Fruit fly (Drosophila melanogaster) whole organism: ENCODE results near the gene CG46466.

Source experiments
- CG8478 ChIP-seq: fragments of >200 bp; optimal IDR thresholded peaks from 2 replicates; lab custom pipeline; 2018; ENCODE audit warnings: inconsistent platforms
- Dll ChIP-seq: fragments of >200 bp; optimal IDR thresholded peaks from 2 replicates; lab custom pipeline; 2017
- EcR ChIP-seq, 2 experiments: fragments of >200 bp; optimal IDR thresholded peaks; 2 replicates each; lab custom pipeline; 2017; ENCODE audit warnings: missing biosample characterization in 2 of 2, missing genetic modification characterization in 2 of 2, missing genetic modification reagents in 2 of 2
- pan ChIP-seq: fragments of >200 bp; optimal IDR thresholded peaks from 2 replicates; lab custom pipeline; 2017
- psq ChIP-seq: fragments of >200 bp; optimal IDR thresholded peaks from 2 replicates; lab custom pipeline; 2017
- usp ChIP-seq: fragments of >200 bp; optimal IDR thresholded peaks from 2 replicates; lab custom pipeline; 2017; ENCODE audit warnings: missing biosample characterization, missing genetic modification characterization, mixed read lengths

CG46466 gene

DNA sequence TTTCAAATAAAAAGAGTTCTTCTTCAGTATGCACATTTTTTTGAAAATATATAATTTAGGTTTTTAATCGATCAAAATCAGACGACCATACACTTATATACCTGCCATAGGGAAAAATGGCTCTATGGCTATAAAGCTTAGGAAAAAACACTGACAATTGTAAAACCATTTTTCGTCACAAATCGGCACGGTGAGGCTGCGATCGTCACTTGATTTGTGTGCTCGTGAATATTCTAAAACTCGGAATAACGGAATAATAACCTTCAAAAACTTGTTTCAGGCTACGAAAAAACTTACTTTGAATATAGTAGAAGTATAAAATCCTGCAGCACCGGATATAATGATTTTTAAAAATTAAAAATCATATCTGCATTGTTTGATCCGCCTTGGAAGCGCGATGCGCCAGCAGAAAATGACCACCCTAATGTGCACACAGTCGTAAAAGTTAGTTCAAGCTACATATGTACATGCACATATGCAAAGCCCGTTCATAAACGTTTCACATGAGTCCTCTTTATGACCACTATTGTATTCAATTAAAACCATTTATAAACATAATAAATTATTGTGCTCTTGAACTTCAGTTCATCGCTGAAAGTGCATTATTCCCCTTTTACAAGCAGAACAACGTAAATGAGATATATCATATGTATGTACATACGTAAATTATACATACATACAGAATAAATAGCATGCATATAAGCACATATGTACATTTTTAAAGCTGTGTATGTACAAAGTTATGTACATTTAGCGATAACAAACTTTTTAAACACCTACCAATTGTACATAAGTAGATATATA lies 32.2 kb upstream of the CG46466 start:
- TF ChIP-seq Dll (lab: Kevin White, UChicago) (no peak), pan (lab: Kevin White, UChicago) (no peak), usp (no peak), EcR (GFP tag; optimal IDR thresholded peaks at IDR 0.05; lab: Kevin White, UChicago) (no peak), psq (no peak), CG8478 (lab: Kevin White, UChicago) (no peak)

DNA sequence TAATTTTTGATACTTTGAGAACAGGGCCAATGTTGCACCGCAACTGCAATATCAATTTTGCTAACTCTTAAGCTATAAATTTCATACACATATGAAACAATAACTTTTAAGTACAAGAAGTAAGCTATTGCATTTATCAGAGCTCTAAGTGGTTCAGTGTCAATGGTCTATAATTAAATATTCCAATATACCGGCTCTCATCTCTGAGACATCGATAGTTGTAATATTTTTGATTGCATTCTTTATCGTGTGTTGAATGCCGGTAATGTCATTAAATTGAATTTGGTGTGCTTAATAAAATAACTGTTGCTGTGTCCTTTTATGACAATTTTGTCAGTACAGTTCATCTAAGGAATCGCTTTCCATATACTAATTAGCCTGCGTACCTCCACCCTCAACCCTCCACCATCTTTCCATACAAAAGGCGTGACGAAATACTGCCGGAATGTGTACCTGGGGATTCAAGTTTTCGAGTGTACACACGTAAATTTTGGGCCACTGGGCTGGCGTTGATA lies 8.0 kb upstream of the CG46466 start, which contains the start of gene CG11360:
CG11360 (plus strand) TSS at position 238 of the 515 bp plus-strand sequence.
- TF ChIP-seq usp (no peak), Dll (lab: Kevin White, UChicago) (no peak), EcR (GFP tag; optimal IDR thresholded peaks at IDR 0.05; lab: Kevin White, UChicago) (no peak), psq (no peak), pan (lab: Kevin White, UChicago) (no peak), CG8478 (lab: Kevin White, UChicago) (no peak)

DNA sequence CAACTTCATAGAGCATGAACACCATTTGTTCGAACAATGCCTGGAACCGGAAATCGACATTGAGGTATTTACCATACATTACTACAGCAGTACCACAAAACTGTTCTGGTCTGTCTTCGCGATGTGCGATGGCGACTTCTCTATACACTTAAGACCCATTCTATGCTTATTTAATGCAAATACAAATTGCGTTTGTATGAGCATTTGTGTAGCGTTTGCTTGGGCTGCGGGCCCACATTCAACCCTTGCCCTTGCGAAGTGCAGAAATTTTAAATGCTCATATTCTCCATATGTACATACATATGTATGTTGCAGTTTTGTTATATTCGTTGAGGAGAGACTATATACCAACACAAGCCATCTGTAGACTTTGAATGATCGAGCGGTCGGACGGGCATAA lies 1.4 kb upstream of the CG46466 start:
- TF ChIP-seq usp = no peak
- no peak for TF ChIP-seq EcR (GFP tag; optimal IDR thresholded peaks at IDR 0.05; lab: Kevin White, UChicago)
- TF ChIP-seq CG8478 (lab: Kevin White, UChicago) = no peak
- no peak for TF ChIP-seq psq
- TF ChIP-seq Dll (lab: Kevin White, UChicago) = no peak
- TF ChIP-seq pan (lab: Kevin White, UChicago) = no peak

DNA sequence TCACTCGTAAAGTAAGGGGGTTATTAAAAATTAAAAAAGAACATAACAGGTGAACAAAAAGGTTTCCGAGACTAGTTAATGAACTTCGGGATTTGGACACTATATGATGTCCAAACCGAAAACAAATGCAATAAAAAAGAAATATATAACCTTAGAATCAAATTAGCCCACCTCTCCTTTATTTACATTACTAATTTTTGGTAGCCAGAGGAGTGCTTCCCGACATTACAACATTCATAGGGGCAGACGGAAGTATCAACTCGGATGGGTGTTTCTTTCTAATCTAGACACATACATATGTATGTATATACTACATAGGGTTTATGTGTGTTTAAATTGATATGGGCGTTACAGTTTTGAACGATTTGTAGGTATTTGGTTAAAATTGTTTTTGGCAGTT lies 823 bp downstream of the CG46466 start:
- TF ChIP-seq psq = no peak
- TF ChIP-seq Dll (lab: Kevin White, UChicago) = no peak
- TF ChIP-seq EcR (GFP tag; optimal IDR thresholded peaks at IDR 0.05; lab: Kevin White, UChicago) = no peak
- TF ChIP-seq pan (lab: Kevin White, UChicago) = no peak
- TF ChIP-seq CG8478 (lab: Kevin White, UChicago) = no peak
- TF ChIP-seq usp = no peak

DNA sequence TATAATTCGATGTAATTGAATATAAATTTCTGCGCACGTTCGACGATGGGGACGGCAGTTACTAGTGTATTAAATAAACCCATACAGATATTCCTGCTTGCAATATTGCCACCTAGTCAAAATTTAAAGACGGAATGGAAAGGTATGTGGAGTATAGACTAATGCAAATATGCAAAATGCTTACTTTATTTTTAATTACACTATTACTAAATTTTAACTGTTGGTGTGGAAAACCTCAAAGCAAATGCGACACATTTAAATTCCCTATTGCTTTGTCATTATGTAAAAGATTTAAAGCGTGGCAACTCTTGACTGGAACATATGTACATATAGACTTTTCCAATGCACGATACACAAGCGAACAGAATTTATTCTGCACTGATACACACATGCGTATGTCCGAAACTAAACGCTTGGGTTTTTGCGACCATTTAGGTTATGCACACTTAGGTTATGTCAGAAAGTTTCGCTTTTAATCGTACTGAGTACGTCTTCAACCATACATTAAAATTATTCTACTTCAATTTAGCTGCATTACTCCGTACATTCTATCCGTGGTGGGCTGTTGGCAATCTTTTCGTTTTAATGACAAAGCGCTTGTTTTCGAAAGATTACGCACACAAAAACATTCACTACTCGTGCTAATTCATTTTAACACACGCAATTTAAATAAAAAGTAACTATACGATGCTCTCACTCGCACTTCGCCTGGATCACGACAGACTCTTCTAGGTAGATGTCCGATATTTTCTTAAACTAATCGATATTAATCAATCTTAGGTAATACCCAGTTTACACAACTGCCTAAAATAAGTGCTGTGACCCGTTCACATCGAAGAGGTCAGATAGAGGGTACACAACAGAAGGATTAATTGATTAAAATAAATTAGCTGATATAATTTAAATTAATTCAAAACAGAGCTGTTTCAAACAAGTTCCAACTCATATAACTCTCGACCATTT lies 2.8 kb downstream of the CG46466 start, which contains the start of gene gw:
gw (minus strand) TSS at position 725 of the 963 bp plus-strand sequence.
- TF ChIP-seq EcR (GFP tag; optimal IDR thresholded peaks at IDR 0.05; lab: Kevin White, UChicago) (no peak), psq (no peak), pan (lab: Kevin White, UChicago) (no peak), usp (no peak), CG8478 (lab: Kevin White, UChicago) (no peak), Dll (lab: Kevin White, UChicago) (no peak)

DNA sequence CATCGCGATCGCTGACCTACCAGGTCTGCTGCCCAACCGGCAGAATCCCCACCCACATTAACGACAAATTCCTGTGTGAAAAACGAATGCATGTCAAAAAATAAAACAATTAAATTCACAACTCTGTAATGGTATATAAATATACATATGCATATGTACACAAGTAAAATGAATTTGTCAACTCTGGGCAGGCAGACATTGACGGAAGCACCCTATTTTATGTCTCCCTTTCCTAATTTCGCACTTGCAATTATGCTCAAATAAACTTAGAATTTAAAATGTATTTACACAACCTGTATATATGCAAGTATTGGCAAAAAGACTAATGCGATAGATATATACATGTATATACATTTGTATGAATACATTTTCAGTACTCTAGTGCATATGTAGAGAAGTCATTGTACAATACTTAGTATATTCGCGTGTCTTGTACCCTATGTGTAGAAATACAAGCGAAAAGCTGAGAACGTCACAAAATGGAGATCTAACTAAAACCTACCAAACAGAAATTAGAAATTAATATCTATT lies 3.8 kb downstream of the CG46466 start:
- no peak for TF ChIP-seq usp
- TF ChIP-seq CG8478 (lab: Kevin White, UChicago) = no peak
- TF ChIP-seq EcR (GFP tag; optimal IDR thresholded peaks at IDR 0.05; lab: Kevin White, UChicago) = no peak
- TF ChIP-seq Dll (lab: Kevin White, UChicago) = no peak
- TF ChIP-seq pan (lab: Kevin White, UChicago) = no peak
- no peak for TF ChIP-seq psq

DNA sequence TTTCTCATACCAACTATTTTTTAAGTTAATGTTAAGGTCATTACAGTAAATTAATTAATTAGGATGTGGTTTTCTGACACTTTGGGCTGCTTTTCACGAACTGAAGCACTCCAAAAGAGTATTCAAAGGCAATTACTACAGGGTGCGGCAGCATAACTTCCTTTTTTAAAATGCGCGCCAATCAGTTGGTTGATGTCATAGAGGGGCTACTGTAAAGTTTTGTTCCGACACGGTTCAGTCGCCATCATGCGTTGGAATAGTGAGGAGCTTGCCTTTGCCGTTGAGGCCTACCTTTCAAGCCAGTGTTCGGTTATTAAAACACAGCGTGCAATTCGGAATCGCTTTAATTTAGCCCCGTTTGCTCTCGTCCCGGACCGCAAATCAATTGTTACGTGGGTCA lies 15.5 kb downstream of the CG46466 start:
- TF ChIP-seq psq = no peak
- TF ChIP-seq EcR (GFP tag; optimal IDR thresholded peaks at IDR 0.05; lab: Kevin White, UChicago) = no peak
- TF ChIP-seq Dll (lab: Kevin White, UChicago) = no peak
- TF ChIP-seq usp = no peak
- TF ChIP-seq pan (lab: Kevin White, UChicago) = no peak
- TF ChIP-seq CG8478 (lab: Kevin White, UChicago) = no peak

DNA sequence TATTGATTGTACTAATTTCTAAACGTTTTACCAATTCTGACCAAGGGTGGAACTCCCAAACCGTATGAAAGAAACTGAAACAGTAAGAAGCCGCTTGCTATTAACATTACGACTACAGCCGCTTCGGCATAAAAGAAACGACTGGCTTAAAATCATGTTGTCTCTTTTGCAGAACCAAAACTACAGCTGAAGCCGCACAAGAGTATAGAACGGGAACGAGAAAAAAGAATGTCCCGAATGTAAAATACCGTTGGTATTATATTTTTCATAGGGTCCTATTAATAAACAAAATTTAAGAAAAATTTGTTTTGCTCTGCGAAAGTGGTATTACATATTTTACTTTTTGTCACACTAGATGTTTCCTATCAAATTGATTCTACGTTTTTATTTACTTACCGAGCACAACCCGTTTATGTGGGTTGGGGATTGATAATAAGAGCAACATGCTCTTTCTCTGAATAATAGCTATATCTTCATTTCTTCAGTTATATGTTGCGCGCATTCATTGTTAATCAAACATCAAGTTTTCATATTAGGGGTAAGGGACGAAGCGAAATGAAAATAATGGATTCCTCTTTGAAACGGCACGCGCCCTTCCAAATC lies 16.4 kb downstream of the CG46466 start, which contains the start of gene Ekar:
Ekar (minus strand) TSS at position 143 of the 603 bp plus-strand sequence.
- TF ChIP-seq EcR (GFP tag; optimal IDR thresholded peaks at IDR 0.05; lab: Kevin White, UChicago) = no peak

DNA sequence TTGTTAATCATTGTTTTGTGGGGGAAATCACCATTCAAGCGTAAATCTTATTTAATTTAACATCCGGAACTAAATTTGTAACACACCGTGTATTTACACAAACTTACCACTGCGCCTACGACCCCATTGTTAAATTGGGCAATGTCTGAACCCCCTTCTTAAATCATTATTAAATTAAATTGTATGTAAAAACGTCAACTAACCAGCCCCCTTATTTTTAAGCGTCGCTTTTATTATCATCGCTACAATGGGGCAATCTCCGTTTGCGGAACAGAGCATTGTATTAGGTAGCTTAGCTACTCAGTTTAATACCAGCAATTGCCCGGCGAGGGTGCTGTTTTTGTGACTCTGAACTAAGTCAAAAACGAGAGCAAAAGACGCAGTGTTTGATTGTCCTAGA lies 33.5 kb downstream of the CG46466 start, which contains the start of gene Gat:
Gat (plus strand) TSS at position 301 of the 400 bp plus-strand sequence.
- TF ChIP-seq Dll (lab: Kevin White, UChicago) (no peak), usp (no peak), psq (no peak), pan (lab: Kevin White, UChicago) (no peak), CG8478 (lab: Kevin White, UChicago) (no peak), EcR (GFP tag; optimal IDR thresholded peaks at IDR 0.05; lab: Kevin White, UChicago) (no peak)

DNA sequence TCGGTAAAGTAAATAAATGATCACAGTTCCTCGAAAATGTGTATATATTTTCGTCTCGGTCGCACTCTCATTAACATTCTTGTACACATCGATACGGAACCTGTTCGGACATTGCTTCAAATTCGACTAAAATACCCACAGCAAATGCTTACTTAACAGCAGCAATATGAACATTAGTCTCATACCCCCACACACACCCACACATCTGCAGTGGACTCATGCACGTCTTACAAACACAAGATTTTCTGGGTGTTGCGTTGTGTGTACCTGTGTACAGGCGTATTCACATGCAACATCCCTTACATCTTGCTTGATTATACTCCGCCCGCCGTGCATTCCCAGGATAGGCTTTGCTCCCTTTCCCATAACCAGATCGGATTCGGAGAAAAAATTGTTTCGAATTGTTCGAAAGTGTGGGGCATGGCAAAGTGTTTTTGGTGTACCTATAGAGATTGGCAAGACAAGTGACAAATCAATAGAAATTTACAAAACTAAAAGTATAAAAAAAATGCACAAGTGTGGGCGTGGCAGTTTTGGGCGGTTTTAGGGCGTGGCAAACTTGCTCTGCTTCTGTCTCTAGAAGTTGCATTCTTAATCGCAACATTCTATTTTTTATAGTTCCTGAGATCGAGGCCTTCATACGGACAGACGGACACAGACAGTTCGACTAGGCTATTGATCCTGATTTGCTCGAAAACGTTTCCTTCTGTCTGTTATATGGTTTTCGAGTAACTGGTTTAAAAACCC lies 36.9 kb downstream of the CG46466 start, which contains the start of gene mav:
mav (minus strand) TSS at position 134 of the 747 bp plus-strand sequence.
- TF ChIP-seq Dll (lab: Kevin White, UChicago) (no peak), CG8478 (lab: Kevin White, UChicago) (no peak), EcR (GFP tag; optimal IDR thresholded peaks at IDR 0.05; lab: Kevin White, UChicago) (no peak), pan (lab: Kevin White, UChicago) (no peak), usp (no peak), psq (no peak)
